Worm (Caenorhabditis elegans): ENCODE results near the gene srh-169.

DNA sequence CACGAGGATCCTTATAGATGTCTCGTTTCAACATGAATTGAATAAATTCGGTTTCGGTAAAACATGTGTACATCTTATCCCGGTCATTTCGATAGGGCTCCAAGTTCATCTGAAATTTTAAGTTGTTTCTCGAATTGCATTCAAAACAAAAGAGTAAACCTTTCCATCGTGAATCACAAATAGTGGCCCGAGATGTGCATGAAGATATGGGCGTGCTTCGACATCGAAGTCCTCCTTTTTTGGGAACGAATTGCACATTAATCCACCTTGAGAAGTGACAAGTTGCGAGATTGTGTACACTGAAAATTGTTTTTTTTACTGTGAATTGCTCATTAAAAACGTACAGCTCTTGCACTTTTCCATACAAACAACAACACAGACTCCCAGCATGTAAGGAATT lies 8.6 kb downstream of the srh-169 start:
- TF ChIP-seq F13H6.1 (tag; optimal IDR thresholded peaks at IDR 0.05) (no peak), ceh-19 (GFP tag; optimal IDR thresholded peaks at IDR 0.05) (no peak), pat-9 (tag; optimal IDR thresholded peaks at IDR 0.05) (no peak), Y22D7AL.16 (tag; optimal IDR thresholded peaks at IDR 0.05) (no peak), T23F11.4 (GFP tag; optimal IDR thresholded peaks at IDR 0.05) (no peak), ceh-45 (GFP tag; IDR thresholded peaks at IDR 0.05) (no peak), pha-4 (tag; optimal IDR thresholded peaks at IDR 0.05) (no peak), dve-1 (tag; optimal IDR thresholded peaks at IDR 0.05) (no peak), fkh-10 (GFP tag; optimal IDR thresholded peaks at IDR 0.05) (no peak), ets-4 (tag; optimal IDR thresholded peaks at IDR 0.05) (no peak)

Measured in whole organism, late embryonic.